Worm (Caenorhabditis elegans) whole organism, L3 larva: ENCODE results near the gene F43G6.4.
A peak's percentile ranks its signal among the peaks of the same experiment; 100 is the strongest.

ENCODE experiments used
- ZK546.5 ChIP-seq: sonication (generic microtip); optimal IDR thresholded peaks from 2 replicates; lab custom pipeline; 2017; ENCODE audit warnings: missing biosample characterization, missing genetic modification characterization
- aly-2 ChIP-seq: fragments of 150-350 bp; optimal IDR thresholded peaks from 2 replicates; lab custom pipeline; 2014; ENCODE audit warnings: missing biosample characterization, missing genetic modification characterization
- ceh-82 ChIP-seq: fragments of 150-350 bp; optimal IDR thresholded peaks from 2 replicates; lab custom pipeline; 2014; ENCODE audit warnings: missing biosample characterization, missing genetic modification characterization
- daf-12 ChIP-seq: fragments of 150-350 bp; optimal IDR thresholded peaks from 2 replicates; lab custom pipeline; 2014; ENCODE audit warnings: missing biosample characterization, missing genetic modification reagents, missing genetic modification characterization
- mdl-1 ChIP-seq: fragments of 150-350 bp; optimal IDR thresholded peaks from 2 replicates; lab custom pipeline; 2014; ENCODE audit warnings: missing biosample characterization, missing genetic modification characterization
- nhr-11 ChIP-seq: fragments of 150-350 bp; optimal IDR thresholded peaks from 2 replicates; lab custom pipeline; 2014; ENCODE audit warnings: missing biosample characterization, missing genetic modification characterization
- pha-4 ChIP-seq: fragments of 150-350 bp; optimal IDR thresholded peaks from 2 replicates; lab custom pipeline; 2014; ENCODE audit warnings: missing biosample characterization, missing genetic modification reagents, missing genetic modification characterization
- pqm-1 ChIP-seq: fragments of 150-350 bp; optimal IDR thresholded peaks from 2 replicates; lab custom pipeline; 2017; ENCODE audit warnings: missing biosample characterization, missing genetic modification characterization, inconsistent platforms
- snpc-4 ChIP-seq: fragments of 150-350 bp; optimal IDR thresholded peaks from 2 replicates; lab custom pipeline; 2014; ENCODE audit warnings: missing biosample characterization, missing genetic modification characterization
- zag-1 ChIP-seq: fragments of 150-350 bp; optimal IDR thresholded peaks from 2 replicates; lab custom pipeline; 2014; ENCODE audit warnings: missing biosample characterization, missing genetic modification characterization

DNA sequence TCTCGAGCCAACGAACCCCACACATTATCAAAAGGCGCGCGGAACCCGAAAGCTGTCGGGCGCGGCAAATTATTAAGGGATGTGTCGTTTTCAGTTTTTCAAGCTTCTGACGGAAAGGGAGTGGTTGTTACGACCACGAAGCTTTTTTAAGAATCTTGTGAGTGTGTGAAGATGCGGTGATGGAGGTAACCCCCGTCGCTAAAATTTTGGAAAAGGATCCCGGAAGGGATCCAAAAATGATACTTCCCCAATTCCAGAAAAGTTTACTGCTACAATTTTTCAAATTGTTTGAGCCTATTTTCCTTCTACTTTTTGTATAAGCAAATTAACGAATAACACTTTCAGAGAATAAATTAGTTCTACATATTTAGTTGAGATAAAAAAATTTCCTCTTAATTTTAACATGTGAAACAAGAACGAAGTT lies 33.9 kb upstream of the F43G6.4 start:
- peak; percentile 94 for TF ChIP-seq pha-4
- no peak for TF ChIP-seq nhr-11 (tag; lab: Kevin White, UChicago)
- no peak for TF ChIP-seq ceh-82 (tag; lab: Kevin White, UChicago)
- TF ChIP-seq snpc-4 (tag; lab: Kevin White, UChicago), result peak; percentile 77
- no peak for TF ChIP-seq daf-12 (tag; lab: Kevin White, UChicago)
- TF ChIP-seq zag-1, result no peak
- no peak for TF ChIP-seq mdl-1 (tag; lab: Kevin White, UChicago)
- TF ChIP-seq ZK546.5 (tag; lab: Kevin White, UChicago), result no peak
- no peak for TF ChIP-seq pqm-1 (tag; lab: Kevin White, UChicago)
- no peak for TF ChIP-seq aly-2
